Worm (Caenorhabditis elegans) whole organism, L3 larva: ENCODE results near the gene srm-1.

ENCODE experiments used
- ceh-82 ChIP-seq: fragments of 150-350 bp; optimal IDR thresholded peaks from 2 replicates; lab custom pipeline; 2014; ENCODE audit warnings: missing biosample characterization, missing genetic modification characterization
- daf-12 ChIP-seq: fragments of 150-350 bp; optimal IDR thresholded peaks from 2 replicates; lab custom pipeline; 2014; ENCODE audit warnings: missing biosample characterization, missing genetic modification reagents, missing genetic modification characterization
- eor-1 ChIP-seq, 2 experiments: fragments of 150-350 bp; optimal IDR thresholded peaks; 2 replicates each; lab custom pipeline; 2014 to 2018; ENCODE audit warnings: missing biosample characterization in 2 of 2, missing genetic modification characterization in 2 of 2
- fkh-10 ChIP-seq: sonication (generic microtip); optimal IDR thresholded peaks from 2 replicates; lab custom pipeline; 2017; ENCODE audit warnings: missing biosample characterization, missing genetic modification reagents, missing genetic modification characterization
- mml-1 ChIP-seq: fragments of 150-350 bp; sonication (generic microtip); optimal IDR thresholded peaks from 3 replicates; lab custom pipeline; 2014; ENCODE audit warnings: missing biosample characterization, missing genetic modification characterization
- nfya-1 ChIP-seq: sonication (generic microtip); optimal IDR thresholded peaks from 2 replicates; lab custom pipeline; 2017; ENCODE audit warnings: missing genetic modification characterization, mild to moderate bottlenecking, missing compliant biosample characterization, antibody characterized with exemption, moderate library complexity; ENCODE audit not compliant: insufficient read depth
- nhr-11 ChIP-seq: fragments of 150-350 bp; optimal IDR thresholded peaks from 2 replicates; lab custom pipeline; 2014; ENCODE audit warnings: missing biosample characterization, missing genetic modification characterization
- nhr-12 ChIP-seq: fragments of 150-350 bp; optimal IDR thresholded peaks from 2 replicates; lab custom pipeline; 2014; ENCODE audit warnings: missing biosample characterization, missing genetic modification characterization
- nhr-237 ChIP-seq: fragments of 150-350 bp; optimal IDR thresholded peaks from 2 replicates; lab custom pipeline; 2014; ENCODE audit warnings: missing biosample characterization, missing genetic modification characterization
- nhr-76 ChIP-seq: fragments of 150-350 bp; sonication (generic microtip); optimal IDR thresholded peaks from 5 replicates; lab custom pipeline; 2014; ENCODE audit warnings: missing biosample characterization, missing genetic modification characterization
- nhr-77 ChIP-seq: fragments of 150-350 bp; optimal IDR thresholded peaks from 2 replicates; lab custom pipeline; 2014; ENCODE audit warnings: missing biosample characterization, missing genetic modification characterization
- pqm-1 ChIP-seq: fragments of 150-350 bp; optimal IDR thresholded peaks from 2 replicates; lab custom pipeline; 2017; ENCODE audit warnings: missing biosample characterization, missing genetic modification characterization, inconsistent platforms
- sea-2 ChIP-seq: fragments of 150-350 bp; sonication (generic microtip); optimal IDR thresholded peaks from 4 replicates; lab custom pipeline; 2014; ENCODE audit warnings: missing biosample characterization, missing genetic modification reagents, missing genetic modification characterization
- unc-62 ChIP-seq: fragments of 150-350 bp; sonication (generic microtip); optimal IDR thresholded peaks from 4 replicates; lab custom pipeline; 2014; ENCODE audit warnings: missing biosample characterization, missing genetic modification reagents, missing genetic modification characterization

ce11 chrIV:5054297-5054696 lies 42.0 kb downstream of the srm-1 start:
- no peak for TF ChIP-seq nhr-76 (tag; lab: Kevin White, UChicago)
- TF ChIP-seq ceh-82 (tag; lab: Kevin White, UChicago) = no peak
- no peak for TF ChIP-seq nfya-1 (tag; lab: Kevin White, UChicago)
- no peak for TF ChIP-seq nhr-77 (tag; lab: Kevin White, UChicago)
- TF ChIP-seq fkh-10 (GFP tag; lab: Kevin White, UChicago) = no peak
- no peak for TF ChIP-seq eor-1 (tag; optimal IDR thresholded peaks at IDR 0.05; lab: Kevin White, UChicago)
- no peak for TF ChIP-seq sea-2
- TF ChIP-seq nhr-12 (tag; lab: Kevin White, UChicago) = no peak
- no peak for TF ChIP-seq mml-1 (tag; lab: Kevin White, UChicago)
- no peak for TF ChIP-seq nhr-11 (tag; lab: Kevin White, UChicago)
- TF ChIP-seq unc-62 (GFP tag; lab: Kevin White, UChicago) = no peak
- no peak for TF ChIP-seq nhr-237 (tag; lab: Kevin White, UChicago)
- no peak for TF ChIP-seq daf-12 (tag; lab: Kevin White, UChicago)
- TF ChIP-seq pqm-1 (tag; lab: Kevin White, UChicago) = no peak
